Worm (Caenorhabditis elegans) whole organism, midembryonic: ENCODE results near the gene hum-8.

ENCODE experiments used
- T22C8.4 ChIP-seq: fragments of 200-800 bp; sonication (Bioruptor generic); IDR thresholded peaks from 2 replicates; pipeline ENCODE4 v1.3.6; 2022; ENCODE audit warnings: missing genetic modification characterization, missing compliant biosample characterization
- flt-1 ChIP-seq: fragments of 200-800 bp; sonication (Bioruptor generic); IDR thresholded peaks from 2 replicates; pipeline ENCODE4 v1.3.6; 2022; ENCODE audit warnings: missing genetic modification characterization, missing compliant biosample characterization
- klf-2 ChIP-seq: fragments of 200-800 bp; sonication (Bioruptor generic); conservative IDR thresholded peaks from 2 replicates; pipeline ENCODE4 v1.3.6; 2022; ENCODE audit warnings: missing genetic modification reagents, missing genetic modification characterization, missing compliant biosample characterization
- med-1 ChIP-seq: sonication (generic microtip); optimal IDR thresholded peaks from 2 replicates; lab custom pipeline; 2017; ENCODE audit warnings: missing genetic modification characterization, mild to moderate bottlenecking, missing compliant biosample characterization, antibody characterized with exemption, missing genetic modification reagents; ENCODE audit not compliant: insufficient read depth
- ref-1 ChIP-seq: fragments of 200-800 bp; sonication (Bioruptor generic); conservative IDR thresholded peaks from 2 replicates; pipeline ENCODE4 v1.3.6; 2022; ENCODE audit warnings: missing genetic modification reagents, missing genetic modification characterization, missing compliant biosample characterization
- tab-1 ChIP-seq: fragments of 200-800 bp; sonication (Bioruptor generic); IDR thresholded peaks from 2 replicates; pipeline ENCODE4 v1.3.6; 2022; ENCODE audit warnings: missing genetic modification characterization, missing compliant biosample characterization
- ztf-23 ChIP-seq: fragments of 200-800 bp; sonication (Bioruptor generic); IDR thresholded peaks from 2 replicates; pipeline ENCODE4 v1.3.6; 2022; ENCODE audit warnings: missing genetic modification reagents, missing genetic modification characterization, missing compliant biosample characterization
- ztf-29 ChIP-seq: fragments of 200-800 bp; sonication (Bioruptor generic); IDR thresholded peaks from 2 replicates; pipeline ENCODE4 v1.3.6; 2022; ENCODE audit warnings: missing genetic modification reagents, missing genetic modification characterization, missing compliant biosample characterization

Gene hum-8

DNA sequence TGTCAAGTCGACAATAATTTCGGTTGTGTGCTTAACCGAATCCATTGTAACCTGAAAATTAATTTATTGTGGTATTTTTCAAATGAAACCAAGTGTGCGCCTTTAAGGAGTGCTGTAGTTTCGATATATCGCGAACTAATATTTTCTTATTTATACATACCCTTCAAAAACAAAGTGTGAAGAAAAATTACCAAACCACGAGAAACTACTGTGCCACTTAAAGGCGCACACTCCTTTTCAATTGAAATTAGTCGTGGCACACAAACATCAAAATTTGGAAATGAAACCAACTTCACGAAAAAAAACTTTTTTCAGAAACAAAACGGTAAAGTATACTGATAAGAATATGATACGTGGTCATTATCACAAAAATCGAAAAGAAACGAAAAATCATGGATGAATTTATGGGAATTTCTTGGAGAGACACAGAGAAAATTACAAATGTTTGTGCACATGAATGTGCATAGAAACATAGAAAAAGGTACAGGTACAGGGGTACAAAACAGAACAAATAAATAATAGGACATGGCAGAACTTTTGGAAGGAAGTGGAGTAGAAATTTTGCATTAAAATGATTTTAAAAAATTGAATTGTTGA, 57.1 kb downstream of the hum-8 start, which contains the start of gene spl-1:
Gene spl-1 (minus strand): TSS at position 51 of the 597 bp plus-strand sequence.
- TF ChIP-seq klf-2 (GFP tag; lab: Robert Waterston, UW) (no peak), med-1 (GFP tag; lab: Kevin White, UChicago) (no peak), ztf-23 (GFP tag; lab: Robert Waterston, UW) (no peak), ref-1 (no peak), T22C8.4 (GFP tag; lab: Robert Waterston, UW) (no peak), tab-1 (GFP tag; lab: Robert Waterston, UW) (no peak), ztf-29 (GFP tag; lab: Robert Waterston, UW) (no peak), flt-1 (no peak)

DNA sequence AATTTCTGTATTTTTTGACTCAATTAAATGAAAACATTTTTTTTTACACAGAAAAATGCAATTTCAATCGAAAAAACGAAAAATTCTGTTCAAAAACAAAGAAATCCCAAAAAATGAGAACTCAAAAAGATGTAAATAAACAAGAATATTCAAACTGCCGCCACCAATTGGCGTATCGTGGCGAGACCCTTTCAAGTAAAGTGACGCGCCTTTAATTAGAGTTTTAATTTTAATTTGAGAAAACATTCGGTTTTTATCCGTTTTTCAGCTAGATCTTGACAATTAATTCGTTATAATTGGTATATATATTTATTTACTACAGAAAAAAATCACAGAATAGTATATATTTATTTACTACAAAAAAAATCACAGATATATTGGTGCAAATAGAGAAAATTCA, 60.7 kb downstream of the hum-8 start:
- TF ChIP-seq flt-1 (no peak), ref-1 (no peak)
